Worm (Caenorhabditis elegans) whole organism, L1 larva: Measurements from ENCODE around the gene gpx-4.
A peak's percentile ranks its signal among the peaks of the same experiment; 100 is the strongest.

ENCODE experiments used
- aly-2 ChIP-seq: fragments of 150-350 bp; optimal IDR thresholded peaks from 2 replicates; lab custom pipeline; 2014; ENCODE audit warnings: missing biosample characterization, missing genetic modification characterization
- dpl-1 ChIP-seq, 3 experiments: fragments of 150-350 bp in 2 of 3; sonication (generic microtip) in 1 of 3; optimal IDR thresholded peaks; 2 replicates each; lab custom pipeline; 2014 to 2017; ENCODE audit warnings: missing biosample characterization in 3 of 3, missing genetic modification characterization in 3 of 3, missing genetic modification reagents in 3 of 3
- fos-1 ChIP-seq: fragments of 150-350 bp; optimal IDR thresholded peaks from 2 replicates; lab custom pipeline; 2014; ENCODE audit warnings: missing biosample characterization, missing genetic modification characterization
- grh-1 ChIP-seq: fragments of 200-800 bp; sonication (Bioruptor generic); IDR thresholded peaks from 2 replicates; pipeline ENCODE4 v1.3.6; 2022; ENCODE audit warnings: missing genetic modification reagents, missing genetic modification characterization, missing compliant biosample characterization
- lin-39 ChIP-seq: fragments of 150-350 bp; optimal IDR thresholded peaks from 2 replicates; lab custom pipeline; 2014; ENCODE audit warnings: missing biosample characterization, missing genetic modification reagents, missing genetic modification characterization
- mep-1 ChIP-seq: fragments of 150-350 bp; optimal IDR thresholded peaks from 2 replicates; lab custom pipeline; 2014; ENCODE audit warnings: missing biosample characterization, missing genetic modification characterization
- nhr-237 ChIP-seq: fragments of 150-350 bp; optimal IDR thresholded peaks from 2 replicates; lab custom pipeline; 2014; ENCODE audit warnings: missing biosample characterization, missing genetic modification characterization
- nhr-28 ChIP-seq: fragments of 150-350 bp; optimal IDR thresholded peaks from 2 replicates; lab custom pipeline; 2014; ENCODE audit warnings: missing biosample characterization, missing genetic modification characterization
- nhr-90 ChIP-seq: sonication (generic microtip); optimal IDR thresholded peaks from 2 replicates; lab custom pipeline; 2016; ENCODE audit warnings: mild to moderate bottlenecking, missing genetic modification characterization, missing compliant biosample characterization; ENCODE audit not compliant: poor library complexity
- pqm-1 ChIP-seq: sonication (generic microtip); optimal IDR thresholded peaks from 3 replicates; lab custom pipeline; 2017; ENCODE audit warnings: missing biosample characterization, missing genetic modification characterization
- sox-4 ChIP-seq: sonication (generic microtip); optimal IDR thresholded peaks from 2 replicates; lab custom pipeline; 2016; ENCODE audit warnings: missing genetic modification characterization, missing compliant biosample characterization
- ztf-4 ChIP-seq: fragments of 150-350 bp; optimal IDR thresholded peaks from 2 replicates; lab custom pipeline; 2014; ENCODE audit warnings: missing biosample characterization, missing genetic modification characterization

DNA sequence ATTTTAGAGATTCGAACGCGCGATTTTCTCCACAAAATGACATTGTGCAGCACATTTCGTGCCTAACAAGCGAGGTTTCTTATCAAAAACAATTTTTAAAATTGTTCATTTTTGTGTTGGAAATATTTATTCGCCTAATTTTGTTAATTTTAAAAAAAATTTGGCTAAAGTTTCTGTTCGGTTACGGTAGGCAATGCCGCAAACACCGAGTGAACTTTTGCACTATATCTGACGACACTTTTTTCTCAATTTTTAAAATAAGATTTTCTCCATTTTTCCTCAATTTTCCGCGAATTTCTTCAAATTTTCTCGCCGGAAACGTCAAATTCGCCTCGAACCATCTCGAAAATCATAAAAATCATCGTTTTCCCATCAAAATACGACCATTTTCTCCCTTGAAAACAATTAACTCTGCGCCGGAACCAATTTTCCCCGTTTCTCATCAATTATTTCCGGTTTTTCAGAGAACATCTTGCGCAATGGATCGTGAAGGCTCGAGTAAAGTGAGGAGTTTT is 8.2 kb downstream of the gpx-4 start, which contains the start of gene Y69A2AR.1:
- no peak for TF ChIP-seq sox-4
- TF ChIP-seq fos-1 (tag; lab: Kevin White, UChicago) = no peak
- no peak for TF ChIP-seq nhr-90
- TF ChIP-seq aly-2 = no peak
- TF ChIP-seq dpl-1 (GFP tag; optimal IDR thresholded peaks at IDR 0.05; lab: Kevin White, UChicago) = peak in 2 of 3 experiments; percentile 0 to 49
- TF ChIP-seq nhr-237 (tag; lab: Kevin White, UChicago) = no peak
- no peak for TF ChIP-seq ztf-4
- no peak for TF ChIP-seq grh-1 (GFP tag; lab: Robert Waterston, UW)
- TF ChIP-seq pqm-1 (tag; lab: Kevin White, UChicago) = no peak
- no peak for TF ChIP-seq nhr-28
- TF ChIP-seq lin-39 (tag; lab: Kevin White, UChicago) = no peak
- no peak for TF ChIP-seq mep-1 (tag; lab: Kevin White, UChicago)
